Fruit fly (Drosophila melanogaster): ENCODE data around the gene CG14275.

The CG14275 gene

DNA sequence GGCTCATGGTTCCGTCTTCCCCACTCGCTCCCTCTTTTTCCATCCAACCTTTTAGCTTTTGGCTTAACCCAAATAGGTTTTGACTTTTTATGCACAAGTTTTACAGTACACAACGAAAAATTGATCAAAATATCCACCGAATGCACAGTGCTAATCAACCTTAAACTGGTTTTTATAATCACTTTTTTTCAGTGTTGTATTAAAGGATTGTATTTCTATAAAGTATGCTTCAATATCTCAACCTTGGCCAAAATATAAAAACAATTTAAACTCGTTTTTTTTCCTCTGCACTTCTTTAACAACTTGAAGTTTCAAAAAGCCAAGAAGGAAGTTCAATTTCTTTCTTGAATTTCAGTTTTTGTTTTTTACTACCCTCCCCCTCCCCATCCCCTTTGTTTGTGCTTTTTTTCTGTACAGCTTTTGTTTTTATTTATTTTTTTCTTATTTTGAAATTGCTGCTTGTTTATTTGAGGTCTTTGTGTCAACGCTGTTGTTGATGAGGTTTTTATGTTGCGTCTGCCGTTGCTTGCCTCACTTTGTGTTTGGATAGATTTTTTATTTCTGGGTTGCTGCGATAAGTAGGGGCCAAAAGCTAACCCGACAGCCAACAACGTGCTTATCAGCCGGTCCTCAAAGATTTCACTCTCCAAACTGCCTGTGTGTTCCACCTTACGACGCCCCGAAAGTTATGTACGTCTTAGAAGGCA lies 42.2 kb upstream of the CG14275 start (continued):
- TF ChIP-seq pum (GFP tag; optimal IDR thresholded peaks at IDR 0.05): no peak
- no peak for TF ChIP-seq gsb-n (tag; optimal IDR thresholded peaks at IDR 0.05)
- no peak for TF ChIP-seq tap (tag; optimal IDR thresholded peaks at IDR 0.05)
- no peak for TF ChIP-seq CG1602 (GFP tag; optimal IDR thresholded peaks at IDR 0.05)
- no peak for TF ChIP-seq cwo (GFP tag; optimal IDR thresholded peaks at IDR 0.05)
- no peak for TF ChIP-seq en (GFP tag; optimal IDR thresholded peaks at IDR 0.05)
- TF ChIP-seq CG31224 (GFP tag; IDR thresholded peaks at IDR 0.05): no peak
- no peak for TF ChIP-seq CG12744 (GFP tag; optimal IDR thresholded peaks at IDR 0.05)
- TF ChIP-seq CG4328 (GFP tag; optimal IDR thresholded peaks at IDR 0.05): no peak
- no peak for TF ChIP-seq ERR (GFP tag; optimal IDR thresholded peaks at IDR 0.05)
- no peak for TF ChIP-seq CG10147 (GFP tag; optimal IDR thresholded peaks at IDR 0.05)
- TF ChIP-seq CG7357 (GFP tag; IDR thresholded peaks at IDR 0.05): no peak
- no peak for TF ChIP-seq CG7745 (tag; optimal IDR thresholded peaks at IDR 0.05)
- TF ChIP-seq lov (optimal IDR thresholded peaks at IDR 0.05): no peak
- TF ChIP-seq lov (GFP tag; IDR thresholded peaks at IDR 0.05): no peak
- no peak for TF ChIP-seq TFAM (GFP tag; optimal IDR thresholded peaks at IDR 0.05)
- TF ChIP-seq org-1 (GFP tag; optimal IDR thresholded peaks at IDR 0.05): no peak
- TF ChIP-seq CG4820 (GFP tag; optimal IDR thresholded peaks at IDR 0.05): no peak
- no peak for TF ChIP-seq dan (GFP tag; IDR thresholded peaks at IDR 0.05)
- no peak for TF ChIP-seq bcd (GFP tag; optimal IDR thresholded peaks at IDR 0.05)
- TF ChIP-seq btn (GFP tag; optimal IDR thresholded peaks at IDR 0.05): no peak
- TF ChIP-seq usp (GFP tag; optimal IDR thresholded peaks at IDR 0.05): no peak
- no peak for TF ChIP-seq sc (optimal IDR thresholded peaks at IDR 0.05)
- TF ChIP-seq sc (GFP tag; optimal IDR thresholded peaks at IDR 0.05): no peak
- TF ChIP-seq CG4282 (GFP tag; optimal IDR thresholded peaks at IDR 0.05): no peak
- no peak for TF ChIP-seq grau (tag; optimal IDR thresholded peaks at IDR 0.05)
- TF ChIP-seq Ada2b (GFP tag; IDR thresholded peaks at IDR 0.05): 0 out of 2 replicates have a peak, but pooled peaks have one; percentile 16
- TF ChIP-seq CG6254 (GFP tag; optimal IDR thresholded peaks at IDR 0.05): no peak
- TF ChIP-seq CG15514 (GFP tag; optimal IDR thresholded peaks at IDR 0.05): no peak
- TF ChIP-seq CG16815 (GFP tag; optimal IDR thresholded peaks at IDR 0.05): no peak
- TF ChIP-seq dmrt11E (tag; optimal IDR thresholded peaks at IDR 0.05): no peak
- no peak for TF ChIP-seq CG7928 (GFP tag; optimal IDR thresholded peaks at IDR 0.05)
- TF ChIP-seq tin (GFP tag; optimal IDR thresholded peaks at IDR 0.05): no peak
- no peak for TF ChIP-seq Sin3A (optimal IDR thresholded peaks at IDR 0.05)
- no peak for TF ChIP-seq tup (GFP tag; optimal IDR thresholded peaks at IDR 0.05)
- no peak for TF ChIP-seq E2f2 (GFP tag; IDR thresholded peaks at IDR 0.05)
- peak; percentile 49 for TF ChIP-seq CG31441 (GFP tag; IDR thresholded peaks at IDR 0.05)
- TF ChIP-seq CG2712 (tag; optimal IDR thresholded peaks at IDR 0.05): peak; percentile 30
- TF ChIP-seq CG3065 (GFP tag; optimal IDR thresholded peaks at IDR 0.05): no peak
- no peak for TF ChIP-seq hkb (optimal IDR thresholded peaks at IDR 0.05)
- no peak for TF ChIP-seq hkb (GFP tag; IDR thresholded peaks at IDR 0.05)
- TF ChIP-seq Ets65A (GFP tag): no peak
- TF ChIP-seq CG11247 (GFP tag; IDR thresholded peaks at IDR 0.05): no peak
- no peak for TF ChIP-seq pnt (GFP tag; optimal IDR thresholded peaks at IDR 0.05)
- peak; percentile 26; the same call in 1 of the 2 replicates for TF ChIP-seq chm (GFP tag; IDR thresholded peaks at IDR 0.05)
- TF ChIP-seq mld (GFP tag; IDR thresholded peaks at IDR 0.05; ENCODE audit: partially characterized antibody): no peak
- TF ChIP-seq mam (GFP tag; optimal IDR thresholded peaks at IDR 0.05): no peak
- TF ChIP-seq cg (GFP tag; optimal IDR thresholded peaks at IDR 0.05): no peak
- no peak for TF ChIP-seq CG10209 (GFP tag; optimal IDR thresholded peaks at IDR 0.05)
- no peak for TF ChIP-seq CG5245 (GFP tag; optimal IDR thresholded peaks at IDR 0.05)
- no peak for TF ChIP-seq B-H2 (GFP tag; optimal IDR thresholded peaks at IDR 0.05)
- TF ChIP-seq Ptx1 (GFP tag; IDR thresholded peaks at IDR 0.05): no peak
- TF ChIP-seq Fer2 (tag; optimal IDR thresholded peaks at IDR 0.05): no peak

Data from whole organism, embryonic.